Worm (Caenorhabditis elegans): Measurements from ENCODE around the gene srh-304.

The srh-304 gene

DNA sequence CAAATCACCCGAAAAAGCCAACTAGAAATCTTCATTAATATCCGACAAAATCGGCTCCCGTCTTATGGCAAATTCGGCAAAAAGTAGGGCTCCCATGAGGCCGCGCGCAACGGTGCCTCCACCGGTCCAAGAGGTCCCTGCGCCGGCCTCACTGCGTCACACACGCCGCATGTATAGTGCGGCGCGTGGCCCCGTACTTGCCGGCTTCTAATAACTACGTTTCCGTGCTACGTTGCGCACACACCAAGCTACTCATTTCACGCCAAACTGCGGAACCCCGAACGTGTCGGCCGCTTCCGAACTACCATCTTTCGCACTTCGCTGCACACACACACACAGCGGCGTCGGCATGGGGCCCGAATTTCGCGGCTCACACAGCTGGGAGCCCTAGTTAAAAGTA lies 8.7 kb upstream of the srh-304 start:
- TF ChIP-seq efl-1 (optimal IDR thresholded peaks at IDR 0.05) (no peak), efl-1 (GFP tag; optimal IDR thresholded peaks at IDR 0.05 in 1 of 2) (peak in 1 of 2 experiments; percentile 23), ama-1 (optimal IDR thresholded peaks at IDR 0.05) (no peak), zip-4 (GFP tag; optimal IDR thresholded peaks at IDR 0.05) (no peak)

DNA sequence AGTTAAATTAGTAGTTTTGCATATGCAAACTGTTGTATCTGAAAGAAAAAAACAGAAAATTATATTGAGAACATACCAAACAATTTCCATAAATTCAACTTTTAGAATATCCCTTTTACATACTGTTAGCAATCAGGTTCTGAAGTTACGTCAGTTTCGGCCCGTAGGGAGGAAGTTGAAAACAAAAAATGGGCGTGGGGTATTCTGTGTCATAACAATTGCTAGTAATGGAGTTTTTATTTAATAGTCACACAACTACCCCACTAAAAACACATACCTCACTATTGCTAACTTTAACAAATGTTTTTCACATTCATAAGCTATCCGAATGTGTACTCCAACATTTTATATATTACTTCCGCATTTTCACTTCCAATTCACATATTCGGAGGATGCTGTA lies 6.6 kb upstream of the srh-304 start, which contains the start of gene srh-300:
TSS of gene srh-300 (plus strand) at position 301 of the 400 bp plus-strand sequence.
- TF ChIP-seq irx-1 (tag; optimal IDR thresholded peaks at IDR 0.05): no peak
- no peak for TF ChIP-seq ama-1 (optimal IDR thresholded peaks at IDR 0.05)
- no peak for TF ChIP-seq unc-130 (tag; optimal IDR thresholded peaks at IDR 0.05)
- no peak for TF ChIP-seq pqm-1 (tag; optimal IDR thresholded peaks at IDR 0.05)
- TF ChIP-seq fkh-8 (tag; optimal IDR thresholded peaks at IDR 0.05): no peak
- no peak for TF ChIP-seq lin-15B (tag; optimal IDR thresholded peaks at IDR 0.05)
- TF ChIP-seq ceh-88 (GFP tag; IDR thresholded peaks at IDR 0.05): no peak
- TF ChIP-seq ceh-82 (tag; optimal IDR thresholded peaks at IDR 0.05): no peak
- no peak for TF ChIP-seq tlp-1 (tag; optimal IDR thresholded peaks at IDR 0.05)
- no peak for TF ChIP-seq mep-1 (tag; optimal IDR thresholded peaks at IDR 0.05)
- no peak for TF ChIP-seq snu-23 (GFP tag; optimal IDR thresholded peaks at IDR 0.05)
- no peak for TF ChIP-seq jun-1 (tag; optimal IDR thresholded peaks at IDR 0.05)
- no peak for TF ChIP-seq nhr-237 (tag; optimal IDR thresholded peaks at IDR 0.05)
- TF ChIP-seq mdl-1 (tag; optimal IDR thresholded peaks at IDR 0.05): no peak
- TF ChIP-seq nhr-84 (tag; optimal IDR thresholded peaks at IDR 0.05): no peak
- no peak for TF ChIP-seq hlh-4 (tag; optimal IDR thresholded peaks at IDR 0.05)
- no peak for TF ChIP-seq efl-1 (optimal IDR thresholded peaks at IDR 0.05)
- TF ChIP-seq efl-1 (GFP tag; optimal IDR thresholded peaks at IDR 0.05 in 1 of 2): no peak
- no peak for TF ChIP-seq blmp-1 (tag; optimal IDR thresholded peaks at IDR 0.05)
- TF ChIP-seq ceh-63 (GFP tag; optimal IDR thresholded peaks at IDR 0.05): no peak

DNA sequence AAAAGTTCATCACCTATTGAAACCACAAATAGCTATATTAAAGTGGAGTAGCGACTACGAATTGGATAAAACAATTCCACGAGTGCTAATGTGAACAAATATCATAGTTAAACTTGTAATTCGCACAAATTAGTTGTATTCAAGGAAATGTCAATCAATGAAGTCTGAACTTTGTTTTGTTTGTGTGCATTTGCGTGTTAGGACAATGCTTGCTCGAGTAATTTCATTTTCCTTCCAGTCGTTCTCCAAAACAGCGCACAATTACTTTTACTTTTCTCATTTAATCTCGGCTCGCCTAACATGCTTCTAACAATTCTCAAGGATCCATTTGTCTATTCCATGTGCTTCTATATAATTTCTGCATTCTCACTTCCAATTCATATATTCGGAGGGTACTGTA lies 3.8 kb upstream of the srh-304 start, which contains the start of gene srh-301:
TSS of gene srh-301 (plus strand) at position 301 of the 400 bp plus-strand sequence.
- TF ChIP-seq nhr-28 (tag; optimal IDR thresholded peaks at IDR 0.05) (no peak), elt-2 (tag; optimal IDR thresholded peaks at IDR 0.05) (no peak), dsc-1 (tag; optimal IDR thresholded peaks at IDR 0.05) (no peak), unc-98 (GFP tag; IDR thresholded peaks at IDR 0.05) (no peak), lin-39 (tag; optimal IDR thresholded peaks at IDR 0.05) (no peak), aly-2 (tag; optimal IDR thresholded peaks at IDR 0.05) (no peak), C04F5.9 (tag; optimal IDR thresholded peaks at IDR 0.05) (no peak), F16B12.6 (tag; optimal IDR thresholded peaks at IDR 0.05) (no peak), Y116A8C.19 (tag; optimal IDR thresholded peaks at IDR 0.05; ENCODE audit: borderline replicate concordance) (no peak), sptf-1 (tag; optimal IDR thresholded peaks at IDR 0.05) (no peak), unc-62 (GFP tag; optimal IDR thresholded peaks at IDR 0.05) (no peak), lin-15B (tag; optimal IDR thresholded peaks at IDR 0.05) (no peak), unc-130 (tag; optimal IDR thresholded peaks at IDR 0.05) (no peak), rnt-1 (tag; optimal IDR thresholded peaks at IDR 0.05) (no peak), nhr-12 (tag; optimal IDR thresholded peaks at IDR 0.05) (no peak), snu-23 (GFP tag; optimal IDR thresholded peaks at IDR 0.05) (no peak), nhr-47 (tag; optimal IDR thresholded peaks at IDR 0.05) (no peak), nhr-11 (tag; optimal IDR thresholded peaks at IDR 0.05) (no peak)

DNA sequence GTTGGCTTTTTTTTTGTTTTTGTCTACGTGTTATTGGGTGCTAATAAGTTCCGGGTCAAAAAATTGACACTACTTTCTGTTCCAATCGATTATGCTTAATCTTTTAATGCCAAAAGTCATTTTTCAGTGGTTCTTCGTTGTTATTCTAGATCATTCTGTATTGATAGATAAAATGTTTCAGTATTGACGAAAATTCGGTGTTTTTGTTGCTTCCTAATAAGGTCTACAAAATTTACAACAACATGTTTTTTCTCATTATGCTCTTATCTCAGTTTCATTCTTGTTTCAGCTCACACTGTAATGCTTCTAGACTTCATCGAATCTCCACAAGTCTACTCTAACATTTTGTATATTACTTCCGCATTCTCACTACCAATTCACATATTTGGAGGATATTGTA lies 2.9 kb downstream of the srh-304 start, which contains the start of gene srh-303:
TSS of gene srh-303 (plus strand) at position 301 of the 400 bp plus-strand sequence.
- no peak for TF ChIP-seq nhr-28 (tag; optimal IDR thresholded peaks at IDR 0.05)
- no peak for TF ChIP-seq nhr-76 (tag; optimal IDR thresholded peaks at IDR 0.05)
- no peak for TF ChIP-seq nhr-85 (tag)

DNA sequence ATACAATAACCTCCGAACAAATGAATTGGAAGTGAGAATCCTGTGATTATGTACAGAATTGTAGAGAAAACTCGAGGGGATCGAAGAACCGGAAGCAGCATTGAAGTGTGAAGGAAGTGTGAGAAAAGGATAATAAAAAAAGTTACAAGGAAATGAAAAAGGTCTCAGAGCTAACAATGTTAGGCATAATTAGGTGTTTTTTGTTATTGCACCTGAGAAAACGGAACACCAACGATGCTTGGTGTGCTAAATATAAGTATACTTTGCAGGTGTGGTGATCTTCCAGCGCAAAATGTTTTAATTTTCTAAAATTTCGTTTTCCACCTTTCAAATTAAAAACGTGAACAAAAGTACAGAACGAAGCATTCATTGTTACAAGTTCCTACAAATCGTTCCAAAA lies 15.7 kb downstream of the srh-304 start, which contains the start of gene srh-286:
TSS of gene srh-286 (minus strand) at position 101 of the 400 bp plus-strand sequence.
- TF ChIP-seq fkh-10 (GFP tag; optimal IDR thresholded peaks at IDR 0.05): no peak
- no peak for TF ChIP-seq elt-2 (tag; optimal IDR thresholded peaks at IDR 0.05)
- no peak for TF ChIP-seq irx-1 (tag; optimal IDR thresholded peaks at IDR 0.05)
- no peak for TF ChIP-seq F16B12.6 (tag; optimal IDR thresholded peaks at IDR 0.05)
- TF ChIP-seq ceh-88 (GFP tag; IDR thresholded peaks at IDR 0.05): no peak
- TF ChIP-seq sptf-1 (tag; optimal IDR thresholded peaks at IDR 0.05): no peak
- TF ChIP-seq efl-1 (optimal IDR thresholded peaks at IDR 0.05): no peak
- TF ChIP-seq efl-1 (GFP tag; optimal IDR thresholded peaks at IDR 0.05 in 1 of 2): no peak
- TF ChIP-seq nhr-237 (tag; optimal IDR thresholded peaks at IDR 0.05): no peak
- no peak for TF ChIP-seq mdl-1 (tag; optimal IDR thresholded peaks at IDR 0.05)
- TF ChIP-seq efl-3 (GFP tag; optimal IDR thresholded peaks at IDR 0.05): no peak
- TF ChIP-seq rnt-1 (tag; optimal IDR thresholded peaks at IDR 0.05): no peak
- no peak for TF ChIP-seq snu-23 (GFP tag; optimal IDR thresholded peaks at IDR 0.05)
- no peak for TF ChIP-seq nhr-84 (tag; optimal IDR thresholded peaks at IDR 0.05)
- TF ChIP-seq unc-62 (GFP tag; optimal IDR thresholded peaks at IDR 0.05): no peak
- TF ChIP-seq C34B4.2 (tag; optimal IDR thresholded peaks at IDR 0.05): no peak
- TF ChIP-seq lin-39 (tag; optimal IDR thresholded peaks at IDR 0.05): no peak
- no peak for TF ChIP-seq pax-3 (tag; optimal IDR thresholded peaks at IDR 0.05)
- TF ChIP-seq unc-30 (tag; optimal IDR thresholded peaks at IDR 0.05): no peak
- no peak for TF ChIP-seq unc-86 (tag; optimal IDR thresholded peaks at IDR 0.05)
- no peak for TF ChIP-seq sup-37 (GFP tag; optimal IDR thresholded peaks at IDR 0.05)

Measured in whole organism, L1 larva.